Fruit fly (Drosophila melanogaster) S2 (cell line): ENCODE results near the gene CG5162.

Experiments used
- CG8478 ChIP-seq: fragments of >200 bp; optimal IDR thresholded peaks from 2 replicates; lab custom pipeline; 2018
- CTCF ChIP-seq, 2 experiments: fragments of >200 bp; optimal IDR thresholded peaks; 2 replicates each; lab custom pipeline; 2018

DNA sequence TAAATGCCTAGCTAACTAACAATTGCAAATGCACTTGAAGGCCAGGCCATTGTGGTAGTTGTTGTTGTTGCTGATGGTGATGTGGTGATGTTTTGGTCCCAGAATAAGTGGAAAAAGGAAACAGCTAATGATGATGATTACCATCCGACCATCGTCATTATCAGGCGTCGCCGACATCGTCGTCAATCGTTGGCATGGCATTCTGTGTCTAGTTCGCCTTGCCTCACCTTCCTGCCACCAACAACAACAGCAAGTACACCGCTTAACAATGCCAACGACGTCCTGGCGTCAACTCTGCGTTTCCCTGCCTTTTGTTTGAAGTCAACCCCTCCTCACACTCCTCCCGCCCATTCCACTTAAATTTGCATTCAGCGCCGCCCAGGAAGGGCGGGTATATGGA lies 37.5 kb upstream of the CG5162 start:
- no peak for TF ChIP-seq CG8478 (lab: Kevin White, UChicago)
- TF ChIP-seq CTCF (optimal IDR thresholded peaks at IDR 0.05; lab: Kevin White, UChicago) = no peak
